Fruit fly (Drosophila melanogaster): Measurements from ENCODE around the gene Prim1.
A peak's percentile ranks its signal among the peaks of the same experiment; 100 is the strongest.

Prim1 gene

DNA sequence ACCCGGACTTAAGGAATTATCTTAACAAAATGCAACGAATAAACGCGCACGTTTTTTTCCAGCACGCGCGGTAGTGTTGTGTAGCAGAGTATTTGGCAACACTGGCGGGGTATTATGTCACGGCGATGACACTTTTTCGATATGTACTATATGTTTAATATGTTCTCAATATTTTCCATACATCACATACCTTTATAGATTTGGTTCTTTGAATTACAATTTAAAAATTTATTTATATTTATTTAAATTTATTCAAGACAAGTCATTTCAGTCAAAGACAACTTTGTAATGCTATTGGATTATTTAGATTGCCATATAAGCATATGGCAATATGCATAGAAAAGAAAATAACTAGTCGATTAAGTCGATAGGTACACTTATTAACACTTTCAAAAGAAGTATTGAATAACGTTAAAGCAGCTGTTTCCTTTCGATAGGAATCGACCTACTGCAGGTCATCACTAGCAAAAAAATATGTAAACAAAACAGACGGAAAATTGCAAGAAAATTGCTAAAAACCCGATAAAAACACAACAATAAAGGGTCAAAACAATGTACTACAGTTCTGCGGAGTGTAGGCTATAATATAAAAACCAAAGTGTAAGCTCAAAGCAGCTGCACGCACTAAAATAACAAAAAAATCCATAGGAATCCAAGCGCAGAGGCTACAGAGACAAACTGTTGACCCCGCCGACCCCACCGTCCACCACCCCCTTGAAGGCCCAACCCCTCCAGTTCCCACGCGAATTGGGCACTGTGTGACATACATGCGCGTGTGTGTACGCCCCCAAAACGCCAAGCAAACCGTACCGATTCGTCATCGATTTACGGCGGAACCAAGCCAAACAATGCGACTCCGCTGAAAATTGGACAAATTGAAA, 6.2 kb downstream of the Prim1 start, which contains the start of the genes CG7182 and GAPcenA (continued):
- TF ChIP-seq CG8119 (GFP tag; IDR thresholded peaks at IDR 0.05) = peak; percentile 54; the same call in 2 of the 3 replicates
- peak; percentile 57 for TF ChIP-seq CG7368 (GFP tag; optimal IDR thresholded peaks at IDR 0.05)
- TF ChIP-seq Eip93F (GFP tag; optimal IDR thresholded peaks at IDR 0.05) = peak; percentile 27
- peak; percentile 54 for TF ChIP-seq fkh (GFP tag; optimal IDR thresholded peaks at IDR 0.05)
- peak; percentile 97 for TF ChIP-seq svp (GFP tag)
- no peak for TF ChIP-seq Ets21C (GFP tag; optimal IDR thresholded peaks at IDR 0.05)
- TF ChIP-seq Hr39 (GFP tag; optimal IDR thresholded peaks at IDR 0.05) = peak; percentile 53
- TF ChIP-seq Gug (GFP tag; IDR thresholded peaks at IDR 0.05) = 0 out of 2 replicates have a peak, but pooled peaks have one; percentile 9
- no peak for TF ChIP-seq pdm3 (GFP tag; optimal IDR thresholded peaks at IDR 0.05)
- peak; percentile 71 for TF ChIP-seq net (GFP tag; optimal IDR thresholded peaks at IDR 0.05)
- no peak for TF ChIP-seq CG4318 (GFP tag; optimal IDR thresholded peaks at IDR 0.05)

DNA sequence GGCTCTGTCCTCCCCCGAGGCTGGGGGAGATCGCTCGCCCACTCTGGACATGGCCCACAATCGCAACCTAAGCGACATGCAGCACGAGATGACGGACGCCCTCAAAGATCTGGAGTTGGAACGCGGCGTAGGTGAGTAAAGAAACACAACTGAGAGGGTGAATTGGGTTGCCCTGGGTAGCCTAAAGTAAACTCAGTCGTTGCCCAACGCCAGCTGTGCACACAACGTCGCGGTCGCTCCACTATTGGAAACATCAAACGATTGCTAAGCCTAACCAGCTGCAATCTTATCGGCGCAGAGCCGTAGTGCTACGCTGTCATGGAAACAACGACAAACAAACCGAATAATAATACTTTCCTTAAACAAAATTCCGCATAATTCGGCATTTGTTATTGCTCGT, 7.2 kb downstream of the Prim1 start:
- TF ChIP-seq acj6 (GFP tag; optimal IDR thresholded peaks at IDR 0.05) = no peak
- no peak for TF ChIP-seq fd59A (GFP tag; optimal IDR thresholded peaks at IDR 0.05)
- peak; percentile 83 for TF ChIP-seq fkh (GFP tag; optimal IDR thresholded peaks at IDR 0.05)
- TF ChIP-seq Ets21C (GFP tag; optimal IDR thresholded peaks at IDR 0.05) = no peak
- TF ChIP-seq CG11294 (GFP tag; IDR thresholded peaks at IDR 0.05) = no peak
- no peak for TF ChIP-seq salr (GFP tag; optimal IDR thresholded peaks at IDR 0.05)
- no peak for TF ChIP-seq CG6792 (GFP tag; optimal IDR thresholded peaks at IDR 0.05)

DNA sequence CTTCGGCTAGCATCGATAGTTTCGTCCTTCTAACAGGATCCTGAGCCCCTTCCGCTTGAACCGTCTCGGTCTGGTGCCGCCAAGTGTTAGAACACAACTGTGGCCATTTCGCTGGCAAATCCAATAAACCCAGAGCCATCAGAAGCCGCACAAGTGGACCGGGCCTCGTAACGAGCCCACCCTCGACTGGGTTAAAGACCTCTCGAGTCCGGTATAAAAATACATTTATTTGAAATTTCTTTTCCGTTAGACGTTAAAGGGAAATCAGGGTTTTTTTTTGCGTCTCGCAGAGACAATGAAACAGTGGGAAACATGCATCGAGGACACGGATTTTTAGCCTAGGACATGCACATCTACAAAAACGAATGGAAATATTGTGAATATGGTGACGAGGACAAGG, 16.1 kb downstream of the Prim1 start, which contains the start of gene Culd:
Culd (minus strand) TSS at position 101 of the 400 bp plus-strand sequence.
- TF ChIP-seq svp (GFP tag) (no peak), CG1621 (tag; optimal IDR thresholded peaks at IDR 0.05) (no peak), CG8119 (GFP tag; IDR thresholded peaks at IDR 0.05) (no peak)

DNA sequence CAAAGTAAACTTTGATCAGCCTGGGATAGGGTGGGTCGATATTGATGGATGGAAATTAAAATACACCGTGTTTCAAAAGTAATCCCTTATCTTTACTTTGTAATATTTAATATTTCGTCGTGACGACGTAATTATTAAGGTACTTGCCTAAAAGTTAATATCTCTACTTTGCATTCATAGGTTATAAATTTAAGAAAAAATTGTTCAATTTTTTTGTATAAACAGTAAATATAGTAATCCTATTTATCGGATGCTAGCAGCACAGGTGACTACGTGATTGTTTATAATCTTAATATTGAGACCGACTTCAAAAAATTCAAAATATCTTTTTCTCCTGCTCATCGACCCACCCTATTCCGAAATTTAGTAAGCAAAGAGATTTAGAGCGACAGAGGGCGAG, 18.0 kb downstream of the Prim1 start:
- TF ChIP-seq ss (GFP tag; optimal IDR thresholded peaks at IDR 0.05) (no peak), CG6808 (GFP tag; optimal IDR thresholded peaks at IDR 0.05) (peak; percentile 68), Eip75B (GFP tag; optimal IDR thresholded peaks at IDR 0.05) (no peak), CG16779 (tag; optimal IDR thresholded peaks at IDR 0.05) (peak; percentile 39), vri (GFP tag; optimal IDR thresholded peaks at IDR 0.05) (no peak), Hr39 (GFP tag; optimal IDR thresholded peaks at IDR 0.05) (peak; percentile 22), CG7368 (GFP tag; optimal IDR thresholded peaks at IDR 0.05) (peak; percentile 24), CG8319 (GFP tag; optimal IDR thresholded peaks at IDR 0.05) (peak; percentile 16), Ets21C (GFP tag; optimal IDR thresholded peaks at IDR 0.05) (no peak), CG11902 (GFP tag; optimal IDR thresholded peaks at IDR 0.05) (peak; percentile 4), Eip93F (GFP tag; optimal IDR thresholded peaks at IDR 0.05) (no peak), svp (GFP tag) (peak; percentile 83), Gug (GFP tag; IDR thresholded peaks at IDR 0.05) (no peak), fd85E (GFP tag; optimal IDR thresholded peaks at IDR 0.05) (no peak), CG8119 (GFP tag; IDR thresholded peaks at IDR 0.05) (peak; percentile 53; the same call in 1 of the 3 replicates), fd59A (GFP tag; optimal IDR thresholded peaks at IDR 0.05) (peak; percentile 32), CG10631 (GFP tag; optimal IDR thresholded peaks at IDR 0.05) (no peak), CG3919 (GFP tag; optimal IDR thresholded peaks at IDR 0.05) (no peak), CG34406 (GFP tag; optimal IDR thresholded peaks at IDR 0.05) (no peak), salr (GFP tag; optimal IDR thresholded peaks at IDR 0.05) (no peak), lz (GFP tag; optimal IDR thresholded peaks at IDR 0.05) (no peak), CG31627 (GFP tag; optimal IDR thresholded peaks at IDR 0.05) (peak; percentile 11), CG8632 (GFP tag; optimal IDR thresholded peaks at IDR 0.05) (no peak), acj6 (GFP tag; optimal IDR thresholded peaks at IDR 0.05) (no peak), CG6163 (GFP tag; IDR thresholded peaks at IDR 0.05) (0 out of 3 replicates have a peak, but pooled peaks have one; percentile 37), CG4318 (GFP tag; optimal IDR thresholded peaks at IDR 0.05) (no peak), CG11762 (GFP tag; optimal IDR thresholded peaks at IDR 0.05; ENCODE audit: insufficient read depth) (peak; percentile 38), Sox14 (GFP tag; optimal IDR thresholded peaks at IDR 0.05) (no peak), eg (GFP tag; IDR thresholded peaks at IDR 0.05) (peak; percentile 52; the same call in 1 of the 3 replicates), esn (GFP tag; optimal IDR thresholded peaks at IDR 0.05) (peak; percentile 62), spab (GFP tag; optimal IDR thresholded peaks at IDR 0.05) (peak; percentile 48), CG32006 (GFP tag; optimal IDR thresholded peaks at IDR 0.05) (no peak), cyc (GFP tag; optimal IDR thresholded peaks at IDR 0.05) (peak; percentile 36), CG15336 (GFP tag; IDR thresholded peaks at IDR 0.05) (peak; percentile 60)

Data from whole organism, prepupa.